Worm (Caenorhabditis elegans): ENCODE measurements around the gene Y73B6BL.270.

Gene Y73B6BL.270

DNA sequence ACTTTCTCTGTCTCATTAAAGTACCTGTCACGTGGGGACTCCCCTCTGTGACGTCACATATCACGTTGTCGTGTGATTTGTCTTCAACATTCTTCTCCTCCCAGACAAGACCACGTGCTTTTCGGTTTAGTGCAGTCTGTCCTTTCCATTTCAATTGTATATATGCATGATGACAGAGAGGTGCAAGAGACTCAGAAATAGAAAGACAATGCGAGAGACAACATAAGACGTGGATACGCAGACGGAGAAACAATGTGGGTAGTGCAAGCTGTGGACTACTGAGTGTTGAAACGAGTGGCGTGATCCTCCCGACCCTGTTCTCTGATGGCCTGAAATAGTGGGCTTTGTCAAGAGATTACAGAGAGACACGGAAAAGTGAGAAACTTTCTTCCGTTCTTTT is 28.4 kb upstream of the Y73B6BL.270 start (continued):
- TF ChIP-seq F44E2.7 (GFP tag; IDR thresholded peaks at IDR 0.05) (no peak), lin-29 (GFP tag; IDR thresholded peaks at IDR 0.05) (peak; percentile 67; the same call in 1 of the 2 replicates), unc-62 (GFP tag; optimal IDR thresholded peaks at IDR 0.05 in 1 of 2) (peak in 1 of 2 experiments; percentile 100), unc-62 (tag; optimal IDR thresholded peaks at IDR 0.05) (peak; percentile 56), ceh-28 (tag; optimal IDR thresholded peaks at IDR 0.05) (no peak), daf-8 (GFP tag; IDR thresholded peaks at IDR 0.05) (no peak), Y105C5A.15 (GFP tag; IDR thresholded peaks at IDR 0.05) (no peak), nhr-6 (tag; optimal IDR thresholded peaks at IDR 0.05) (peak; percentile 84), fos-1 (tag; optimal IDR thresholded peaks at IDR 0.05) (peak; percentile 14), nhr-11 (tag; optimal IDR thresholded peaks at IDR 0.05) (peak; percentile 84), lin-38 (GFP tag; IDR thresholded peaks at IDR 0.05) (peak; percentile 77), ceh-62 (tag; optimal IDR thresholded peaks at IDR 0.05) (no peak), F10B5.3 (tag; optimal IDR thresholded peaks at IDR 0.05) (no peak), snpc-1.2 (GFP tag; IDR thresholded peaks at IDR 0.05) (0 out of 2 replicates have a peak, but pooled peaks have one; percentile 38), jun-1 (tag; optimal IDR thresholded peaks at IDR 0.05) (peak; percentile 47), T26A8.4 (GFP tag; IDR thresholded peaks at IDR 0.05) (peak; percentile 89), F26F4.8 (GFP tag; conservative IDR thresholded peaks at IDR 0.05) (no peak), cey-2 (tag; optimal IDR thresholded peaks at IDR 0.05; ENCODE audit: borderline replicate concordance, insufficient read depth) (peak; percentile 74)

DNA sequence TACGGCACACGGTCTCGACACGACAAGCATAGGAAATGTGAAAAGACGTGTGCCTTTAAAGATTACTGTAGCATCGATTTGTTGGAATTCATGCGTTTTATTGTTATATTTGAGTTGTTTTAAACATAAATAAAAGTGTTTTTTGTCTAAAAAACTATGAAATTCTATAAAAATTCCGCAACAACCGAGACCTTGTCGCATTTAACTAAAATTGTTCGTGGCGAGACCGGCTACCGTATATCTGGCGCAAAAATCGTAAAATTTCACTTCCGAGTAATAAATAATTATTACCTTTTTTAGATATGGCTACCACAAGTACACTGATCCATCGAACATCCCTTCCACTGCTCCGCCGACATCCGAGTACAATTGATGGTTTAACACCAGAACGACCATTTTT is 27.8 kb upstream of the Y73B6BL.270 start, which contains the start of gene ipla-6:
TSS of gene ipla-6 (plus strand) at position 301 of the 400 bp plus-strand sequence.
- no peak for TF ChIP-seq saeg-2 (GFP tag; IDR thresholded peaks at IDR 0.05)
- no peak for TF ChIP-seq zip-11 (GFP tag; IDR thresholded peaks at IDR 0.05)
- no peak for TF ChIP-seq fkh-10 (GFP tag; optimal IDR thresholded peaks at IDR 0.05)
- TF ChIP-seq duxl-1 (tag; optimal IDR thresholded peaks at IDR 0.05; ENCODE audit: poor library complexity): no peak
- TF ChIP-seq lsy-2 (tag; optimal IDR thresholded peaks at IDR 0.05): no peak
- no peak for TF ChIP-seq lin-13 (GFP tag; optimal IDR thresholded peaks at IDR 0.05)
- no peak for TF ChIP-seq hlh-30 (tag; optimal IDR thresholded peaks at IDR 0.05; ENCODE audit: insufficient read depth)
- no peak for TF ChIP-seq nhr-25 (tag; optimal IDR thresholded peaks at IDR 0.05; ENCODE audit: borderline replicate concordance, insufficient read depth)
- TF ChIP-seq madf-9 (GFP tag; conservative IDR thresholded peaks at IDR 0.05): no peak

DNA sequence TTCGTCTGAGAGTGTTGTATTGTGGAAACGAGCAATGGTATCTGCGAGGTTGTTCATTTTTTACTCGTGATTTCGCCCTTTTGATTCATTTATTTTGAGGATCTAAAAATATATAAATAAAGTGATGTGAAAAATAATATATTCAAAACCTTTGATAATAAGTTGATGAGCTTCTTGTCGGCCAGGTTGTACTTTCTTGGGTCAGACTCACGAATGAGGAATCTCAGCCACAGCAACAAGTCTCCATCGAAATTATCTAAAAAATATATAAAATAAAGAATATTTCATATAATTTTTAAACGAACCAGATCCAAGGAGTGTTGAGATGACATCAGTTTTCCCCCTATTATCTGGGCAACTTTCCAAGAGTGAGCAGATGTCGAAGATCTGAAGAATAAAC is 22.7 kb upstream of the Y73B6BL.270 start, which contains the start of gene Y73B6BL.288:
TSS of gene Y73B6BL.288 (minus strand) at position 101 of the 400 bp plus-strand sequence.
- TF ChIP-seq nhr-111 (GFP tag; optimal IDR thresholded peaks at IDR 0.05) (no peak), lin-15B (tag; optimal IDR thresholded peaks at IDR 0.05) (no peak), ama-1 (optimal IDR thresholded peaks at IDR 0.05) (no peak), lin-29 (GFP tag; IDR thresholded peaks at IDR 0.05) (no peak), nhr-77 (tag; optimal IDR thresholded peaks at IDR 0.05) (no peak), daf-12 (tag; optimal IDR thresholded peaks at IDR 0.05) (no peak), hlh-11 (tag; optimal IDR thresholded peaks at IDR 0.05) (no peak), pqm-1 (tag; optimal IDR thresholded peaks at IDR 0.05) (no peak), ceh-62 (tag; optimal IDR thresholded peaks at IDR 0.05) (no peak), skn-1 (tag; optimal IDR thresholded peaks at IDR 0.05) (no peak), spr-1 (tag; optimal IDR thresholded peaks at IDR 0.05) (no peak), Y5F2A.4 (GFP tag; optimal IDR thresholded peaks at IDR 0.05) (no peak), lir-3 (tag; optimal IDR thresholded peaks at IDR 0.05) (no peak), spr-3 (GFP tag; optimal IDR thresholded peaks at IDR 0.05) (no peak), dve-1 (tag; optimal IDR thresholded peaks at IDR 0.05; ENCODE audit: insufficient read depth) (no peak), F37D6.2 (tag; optimal IDR thresholded peaks at IDR 0.05) (no peak), unc-39 (tag; optimal IDR thresholded peaks at IDR 0.05) (no peak), mxl-3 (GFP tag; optimal IDR thresholded peaks at IDR 0.05) (no peak), nhr-102 (tag; optimal IDR thresholded peaks at IDR 0.05) (no peak)
